Worm (Caenorhabditis elegans): ENCODE measurements around the gene C50B6.3.

The C50B6.3 gene

DNA sequence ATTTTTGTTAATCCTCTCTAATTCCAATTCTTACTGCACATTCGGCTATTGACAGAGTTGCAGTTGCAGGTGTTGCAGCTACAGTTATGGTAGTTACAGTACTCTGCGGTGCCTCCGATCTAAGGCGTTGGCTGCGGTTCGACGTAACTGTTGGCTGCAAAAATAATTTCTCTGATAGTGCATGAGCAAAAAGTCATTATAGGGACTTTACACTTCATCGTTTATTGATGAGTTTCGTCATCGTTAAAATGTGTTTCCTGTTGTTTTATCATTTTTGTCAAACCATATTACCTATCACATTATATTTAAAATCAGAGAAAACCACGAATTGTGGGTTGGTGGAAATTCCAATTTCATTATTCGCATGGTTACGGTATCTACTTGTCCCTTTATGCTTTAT lies 38.8 kb upstream of the C50B6.3 start:
- TF ChIP-seq tbx-37 (GFP tag; conservative IDR thresholded peaks at IDR 0.05) (no peak), tra-4 (tag; optimal IDR thresholded peaks at IDR 0.05) (no peak), flt-1 (GFP tag; IDR thresholded peaks at IDR 0.05) (no peak), aly-1 (tag; optimal IDR thresholded peaks at IDR 0.05) (no peak)

DNA sequence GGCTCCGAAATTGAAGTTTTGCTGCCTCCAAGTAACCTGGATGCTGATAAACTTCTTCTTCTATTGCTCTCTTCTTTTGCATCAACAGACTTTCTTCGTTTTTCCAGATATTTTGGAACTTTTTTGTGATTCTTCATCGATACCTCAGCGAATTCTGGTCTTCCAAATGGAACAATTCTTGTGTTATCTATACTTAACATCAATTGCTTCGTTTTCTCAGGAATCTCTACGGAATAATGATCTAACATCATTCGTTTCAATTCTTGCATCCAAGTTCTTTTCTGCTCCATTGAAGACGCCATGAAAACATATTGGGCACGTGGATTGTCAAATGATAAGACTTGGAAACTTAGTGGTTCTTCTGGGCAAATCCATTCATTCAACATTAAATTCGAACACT lies 37.4 kb upstream of the C50B6.3 start, which contains the start of gene F32F2.4:
TSS of gene F32F2.4 (plus strand) at position 301 of the 400 bp plus-strand sequence.
- TF ChIP-seq hnd-1 (tag; optimal IDR thresholded peaks at IDR 0.05): no peak
- no peak for TF ChIP-seq tra-4 (tag; optimal IDR thresholded peaks at IDR 0.05)
- no peak for TF ChIP-seq pes-1 (GFP tag; IDR thresholded peaks at IDR 0.05)
- TF ChIP-seq tbx-11 (GFP tag; IDR thresholded peaks at IDR 0.05): no peak
- no peak for TF ChIP-seq ets-7 (tag; optimal IDR thresholded peaks at IDR 0.05)
- no peak for TF ChIP-seq sea-1 (GFP tag; conservative IDR thresholded peaks at IDR 0.05)
- no peak for TF ChIP-seq tbx-37 (GFP tag; conservative IDR thresholded peaks at IDR 0.05)
- no peak for TF ChIP-seq B0310.2 (tag; optimal IDR thresholded peaks at IDR 0.05)
- no peak for TF ChIP-seq ceh-13 (GFP tag; optimal IDR thresholded peaks at IDR 0.05)
- no peak for TF ChIP-seq ama-1 (optimal IDR thresholded peaks at IDR 0.05)
- TF ChIP-seq aly-1 (tag; optimal IDR thresholded peaks at IDR 0.05): no peak
- TF ChIP-seq flt-1 (GFP tag; IDR thresholded peaks at IDR 0.05): no peak
- TF ChIP-seq F13C5.2 (tag; optimal IDR thresholded peaks at IDR 0.05): no peak
- TF ChIP-seq scrt-1 (GFP tag; IDR thresholded peaks at IDR 0.05): no peak

- TF ChIP-seq tra-4 (tag; optimal IDR thresholded peaks at IDR 0.05) (no peak), scrt-1 (GFP tag; IDR thresholded peaks at IDR 0.05) (no peak), sea-1 (GFP tag; conservative IDR thresholded peaks at IDR 0.05) (no peak), pes-1 (GFP tag; IDR thresholded peaks at IDR 0.05) (no peak), ets-7 (tag; optimal IDR thresholded peaks at IDR 0.05) (no peak), ceh-13 (GFP tag; optimal IDR thresholded peaks at IDR 0.05) (no peak), hmg-4 (GFP tag; optimal IDR thresholded peaks at IDR 0.05) (no peak), hmbx-1 (tag; optimal IDR thresholded peaks at IDR 0.05) (no peak), tbx-37 (GFP tag; conservative IDR thresholded peaks at IDR 0.05) (no peak), flt-1 (GFP tag; IDR thresholded peaks at IDR 0.05) (no peak), tbx-11 (GFP tag; IDR thresholded peaks at IDR 0.05) (no peak), B0310.2 (tag; optimal IDR thresholded peaks at IDR 0.05) (no peak), hnd-1 (tag; optimal IDR thresholded peaks at IDR 0.05) (no peak), F13C5.2 (tag; optimal IDR thresholded peaks at IDR 0.05) (no peak), ceh-36 (tag; optimal IDR thresholded peaks at IDR 0.05) (no peak), ama-1 (optimal IDR thresholded peaks at IDR 0.05) (no peak), aly-1 (tag; optimal IDR thresholded peaks at IDR 0.05) (no peak)
Observed at ce11 chrV:13280382-13280781, 33.0 kb upstream of the C50B6.3 start.

ce11 chrV:13282958-13283357 lies 30.4 kb upstream of the C50B6.3 start:
- TF ChIP-seq ets-7 (tag; optimal IDR thresholded peaks at IDR 0.05) (no peak), ceh-13 (GFP tag; optimal IDR thresholded peaks at IDR 0.05) (no peak), flt-1 (GFP tag; IDR thresholded peaks at IDR 0.05) (no peak), tbx-11 (GFP tag; IDR thresholded peaks at IDR 0.05) (no peak), hmg-4 (GFP tag; optimal IDR thresholded peaks at IDR 0.05) (no peak), scrt-1 (GFP tag; IDR thresholded peaks at IDR 0.05) (no peak), sea-1 (GFP tag; conservative IDR thresholded peaks at IDR 0.05) (no peak), hnd-1 (tag; optimal IDR thresholded peaks at IDR 0.05) (no peak), aly-1 (tag; optimal IDR thresholded peaks at IDR 0.05) (no peak), ceh-36 (tag; optimal IDR thresholded peaks at IDR 0.05) (no peak), pes-1 (GFP tag; IDR thresholded peaks at IDR 0.05) (no peak), ama-1 (optimal IDR thresholded peaks at IDR 0.05) (no peak), B0310.2 (tag; optimal IDR thresholded peaks at IDR 0.05) (no peak), tbx-37 (GFP tag; conservative IDR thresholded peaks at IDR 0.05) (no peak), F13C5.2 (tag; optimal IDR thresholded peaks at IDR 0.05) (no peak)

ce11 chrV:13285284-13285683 lies 28.1 kb upstream of the C50B6.3 start:
- TF ChIP-seq F13C5.2 (tag; optimal IDR thresholded peaks at IDR 0.05) (no peak), ets-7 (tag; optimal IDR thresholded peaks at IDR 0.05) (no peak), flt-1 (GFP tag; IDR thresholded peaks at IDR 0.05) (no peak), B0310.2 (tag; optimal IDR thresholded peaks at IDR 0.05) (no peak), ceh-36 (tag; optimal IDR thresholded peaks at IDR 0.05) (no peak), tbx-11 (GFP tag; IDR thresholded peaks at IDR 0.05) (no peak), ceh-13 (GFP tag; optimal IDR thresholded peaks at IDR 0.05) (no peak), hmg-4 (GFP tag; optimal IDR thresholded peaks at IDR 0.05) (no peak), scrt-1 (GFP tag; IDR thresholded peaks at IDR 0.05) (no peak)

ce11 chrV:13286525-13286924 lies 26.8 kb upstream of the C50B6.3 start:
- TF ChIP-seq hmg-4 (GFP tag; optimal IDR thresholded peaks at IDR 0.05) (no peak), ets-7 (tag; optimal IDR thresholded peaks at IDR 0.05) (no peak), flt-1 (GFP tag; IDR thresholded peaks at IDR 0.05) (no peak), tbx-37 (GFP tag; conservative IDR thresholded peaks at IDR 0.05) (no peak)

- TF ChIP-seq pes-1 (GFP tag; IDR thresholded peaks at IDR 0.05): no peak
- no peak for TF ChIP-seq tbx-11 (GFP tag; IDR thresholded peaks at IDR 0.05)
- no peak for TF ChIP-seq ceh-13 (GFP tag; optimal IDR thresholded peaks at IDR 0.05)
- TF ChIP-seq hnd-1 (tag; optimal IDR thresholded peaks at IDR 0.05): no peak
- no peak for TF ChIP-seq scrt-1 (GFP tag; IDR thresholded peaks at IDR 0.05)
- no peak for TF ChIP-seq hmg-4 (GFP tag; optimal IDR thresholded peaks at IDR 0.05)
- no peak for TF ChIP-seq ama-1 (optimal IDR thresholded peaks at IDR 0.05)
- no peak for TF ChIP-seq tbx-37 (GFP tag; conservative IDR thresholded peaks at IDR 0.05)
- no peak for TF ChIP-seq hmbx-1 (tag; optimal IDR thresholded peaks at IDR 0.05)
- no peak for TF ChIP-seq F13C5.2 (tag; optimal IDR thresholded peaks at IDR 0.05)
- TF ChIP-seq B0310.2 (tag; optimal IDR thresholded peaks at IDR 0.05): no peak
- TF ChIP-seq ets-7 (tag; optimal IDR thresholded peaks at IDR 0.05): no peak
- TF ChIP-seq tra-4 (tag; optimal IDR thresholded peaks at IDR 0.05): no peak
- no peak for TF ChIP-seq flt-1 (GFP tag; IDR thresholded peaks at IDR 0.05)
- TF ChIP-seq aly-1 (tag; optimal IDR thresholded peaks at IDR 0.05): no peak
- no peak for TF ChIP-seq ceh-36 (tag; optimal IDR thresholded peaks at IDR 0.05)
Observed at ce11 chrV:13288881-13289280, 24.5 kb upstream of the C50B6.3 start.

- no peak for TF ChIP-seq flt-1 (GFP tag; IDR thresholded peaks at IDR 0.05)
- TF ChIP-seq F13C5.2 (tag; optimal IDR thresholded peaks at IDR 0.05): no peak
- TF ChIP-seq hmg-4 (GFP tag; optimal IDR thresholded peaks at IDR 0.05): no peak
- TF ChIP-seq tra-4 (tag; optimal IDR thresholded peaks at IDR 0.05): no peak
- TF ChIP-seq ceh-36 (tag; optimal IDR thresholded peaks at IDR 0.05): no peak
- no peak for TF ChIP-seq tbx-37 (GFP tag; conservative IDR thresholded peaks at IDR 0.05)
- TF ChIP-seq B0310.2 (tag; optimal IDR thresholded peaks at IDR 0.05): no peak
- TF ChIP-seq pes-1 (GFP tag; IDR thresholded peaks at IDR 0.05): no peak
- TF ChIP-seq scrt-1 (GFP tag; IDR thresholded peaks at IDR 0.05): no peak
Observed at ce11 chrV:13294507-13294906, 18.9 kb upstream of the C50B6.3 start.
